Fruit fly (Drosophila melanogaster): ENCODE measurements around the gene CG13895.

Gene CG13895

DNA sequence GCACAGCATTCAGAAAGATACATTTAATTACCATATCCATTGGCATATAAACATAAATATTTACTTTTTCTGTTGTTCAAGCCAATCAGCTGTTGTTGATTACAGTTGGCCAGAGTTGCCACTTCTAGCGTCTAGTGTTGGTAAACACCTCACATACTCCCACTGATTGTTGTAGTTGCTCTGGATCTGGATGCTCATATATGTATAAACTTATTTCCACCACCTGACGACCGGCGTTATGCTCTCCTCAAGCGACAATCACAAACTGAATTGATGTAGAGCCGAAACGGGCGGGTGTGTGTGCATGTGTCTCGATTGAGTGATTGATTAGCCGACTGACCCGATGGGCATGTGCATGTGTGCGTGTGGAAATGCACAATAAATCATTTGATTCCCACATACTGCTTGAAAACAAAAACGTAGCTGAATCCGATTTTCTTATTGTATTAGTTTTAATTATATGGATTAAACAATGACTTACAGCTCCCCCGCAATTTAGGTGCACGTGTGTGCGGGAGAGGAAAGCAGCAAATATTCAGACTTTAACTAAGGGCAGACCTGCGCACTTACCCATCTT is 26.1 kb downstream of the CG13895 start (continued):
- TF ChIP-seq Ssrp (tag; optimal IDR thresholded peaks at IDR 0.05) (no peak), CG4282 (GFP tag; optimal IDR thresholded peaks at IDR 0.05) (peak; percentile 32), NC2β (GFP tag; optimal IDR thresholded peaks at IDR 0.05) (peak; percentile 53), trem (tag; optimal IDR thresholded peaks at IDR 0.05) (peak; percentile 74), ewg (GFP tag; optimal IDR thresholded peaks at IDR 0.05) (peak; percentile 71), lbe (GFP tag; optimal IDR thresholded peaks at IDR 0.05) (no peak), D19B (GFP tag; optimal IDR thresholded peaks at IDR 0.05) (no peak), CG5953 (GFP tag; IDR thresholded peaks at IDR 0.05) (no peak), Dll (GFP tag; IDR thresholded peaks at IDR 0.05; ENCODE audit: partially characterized antibody) (peak; percentile 41; the same call in 2 of the 4 replicates), Abd-B (GFP tag; optimal IDR thresholded peaks at IDR 0.05) (peak; percentile 26), CG10565 (GFP tag; optimal IDR thresholded peaks at IDR 0.05) (no peak), CG30431 (GFP tag; optimal IDR thresholded peaks at IDR 0.05) (no peak), Poxn (GFP tag; IDR thresholded peaks at IDR 0.05) (no peak), Opbp (GFP tag; IDR thresholded peaks at IDR 0.05; ENCODE audit: partially characterized antibody) (peak; percentile 46; the same call in 2 of the 3 replicates), nau (GFP tag; optimal IDR thresholded peaks at IDR 0.05) (peak; percentile 37), dimm (GFP tag; IDR thresholded peaks at IDR 0.05) (no peak), org-1 (GFP tag; optimal IDR thresholded peaks at IDR 0.05) (peak; percentile 32), CG7963 (GFP tag; IDR thresholded peaks at IDR 0.05; ENCODE audit: partially characterized antibody) (no peak), seq (GFP tag; IDR thresholded peaks at IDR 0.05) (no peak; the same call in 1 of the 2 replicates), tgo (GFP tag; IDR thresholded peaks at IDR 0.05) (no peak), CG3726 (GFP tag; IDR thresholded peaks at IDR 0.05) (no peak), pita (GFP tag; optimal IDR thresholded peaks at IDR 0.05) (no peak), btn (GFP tag; optimal IDR thresholded peaks at IDR 0.05) (no peak), Hr51 (GFP tag; optimal IDR thresholded peaks at IDR 0.05) (peak; percentile 26 to 60), ase (GFP tag; IDR thresholded peaks at IDR 0.05) (no peak), CG10267 (tag; optimal IDR thresholded peaks at IDR 0.05) (peak; percentile 97), CG8944 (GFP tag; optimal IDR thresholded peaks at IDR 0.05) (no peak), Camta (GFP tag; optimal IDR thresholded peaks at IDR 0.05) (no peak), CG15269 (tag; optimal IDR thresholded peaks at IDR 0.05) (peak; percentile 4), HmgZ (tag; optimal IDR thresholded peaks at IDR 0.05) (peak; percentile 68), disco-r (GFP tag; optimal IDR thresholded peaks at IDR 0.05) (peak; percentile 19), CG17802 (tag; optimal IDR thresholded peaks at IDR 0.05) (peak; percentile 30), grau (tag; optimal IDR thresholded peaks at IDR 0.05) (peak; percentile 39), gfzf (GFP tag; optimal IDR thresholded peaks at IDR 0.05) (peak; percentile 10), jigr1 (GFP tag; IDR thresholded peaks at IDR 0.05) (no peak), yki (optimal IDR thresholded peaks at IDR 0.05) (no peak), Fer2 (tag; optimal IDR thresholded peaks at IDR 0.05) (no peak), zen (tag; optimal IDR thresholded peaks at IDR 0.05) (peak; percentile 54), nerfin-2 (GFP tag; IDR thresholded peaks at IDR 0.05; ENCODE audit: partially characterized antibody) (no peak), CG3838 (GFP tag; optimal IDR thresholded peaks at IDR 0.05) (peak; percentile 93), cg (GFP tag; optimal IDR thresholded peaks at IDR 0.05) (peak; percentile 78), zfh1 (GFP tag; IDR thresholded peaks at IDR 0.05) (0 out of 3 replicates have a peak, but pooled peaks have one; percentile 36), tin (GFP tag; optimal IDR thresholded peaks at IDR 0.05) (peak; percentile 44), Scr (GFP tag; IDR thresholded peaks at IDR 0.05; ENCODE audit: partially characterized antibody) (peak; percentile 47), HLH4C (GFP tag; IDR thresholded peaks at IDR 0.05; ENCODE audit: partially characterized antibody) (no peak; the same call in 2 of the 3 replicates), Ravus (GFP tag; IDR thresholded peaks at IDR 0.05) (no peak), vnd (GFP tag; IDR thresholded peaks at IDR 0.05; ENCODE audit: partially characterized antibody) (0 out of 3 replicates have a peak, but pooled peaks have one; percentile 8), gcm2 (GFP tag; optimal IDR thresholded peaks at IDR 0.05) (peak; percentile 32), Spps (tag; optimal IDR thresholded peaks at IDR 0.05) (peak; percentile 5), dm (GFP tag; optimal IDR thresholded peaks at IDR 0.05) (peak; percentile 59)

All from whole organism, embryonic.